Worm (Caenorhabditis elegans) whole organism, L1 larva: ENCODE measurements around the gene B0034.1.

ENCODE experiments used
- ama-1 ChIP-seq: fragments of 150-350 bp; optimal IDR thresholded peaks from 2 replicates; lab custom pipeline; 2014
- dsc-1 ChIP-seq: sonication (generic microtip); optimal IDR thresholded peaks from 2 replicates; lab custom pipeline; 2016; ENCODE audit warnings: mild to moderate bottlenecking, missing genetic modification characterization, missing compliant biosample characterization
- egl-27 ChIP-seq, 2 experiments: fragments of 150-350 bp in 1 of 2; sonication (generic microtip); optimal IDR thresholded peaks; 3 replicates each; lab custom pipeline; 2017 to 2018; ENCODE audit warnings: missing biosample characterization in 2 of 2, missing genetic modification characterization in 2 of 2, missing genetic modification reagents in 2 of 2
- isw-1 ChIP-seq: fragments of 200-800 bp; sonication (Bioruptor generic); IDR thresholded peaks from 2 replicates; pipeline ENCODE4 v1.3.6; 2022; ENCODE audit warnings: missing genetic modification characterization, missing compliant biosample characterization
- mep-1 ChIP-seq: fragments of 150-350 bp; optimal IDR thresholded peaks from 2 replicates; lab custom pipeline; 2014; ENCODE audit warnings: missing biosample characterization, missing genetic modification characterization
- nhr-12 ChIP-seq: sonication (generic microtip); optimal IDR thresholded peaks from 2 replicates; lab custom pipeline; 2017; ENCODE audit warnings: missing biosample characterization, missing genetic modification characterization
- nhr-77 ChIP-seq: fragments of 150-350 bp; optimal IDR thresholded peaks from 2 replicates; lab custom pipeline; 2014; ENCODE audit warnings: missing biosample characterization, missing genetic modification characterization
- pax-3 ChIP-seq: fragments of 200-800 bp; sonication (Bioruptor generic); optimal IDR thresholded peaks from 2 replicates; lab custom pipeline; 2018; ENCODE audit warnings: mild to moderate bottlenecking, missing genetic modification characterization, moderate library complexity, missing compliant biosample characterization
- skn-1 ChIP-seq: fragments of 150-350 bp; optimal IDR thresholded peaks from 2 replicates; lab custom pipeline; 2014; ENCODE audit warnings: missing biosample characterization, missing genetic modification characterization
- snpc-4 ChIP-seq: fragments of 150-350 bp; optimal IDR thresholded peaks from 2 replicates; lab custom pipeline; 2014; ENCODE audit warnings: missing biosample characterization, missing genetic modification characterization
- tbx-2 ChIP-seq: sonication (generic microtip); optimal IDR thresholded peaks from 2 replicates; lab custom pipeline; 2016; ENCODE audit warnings: missing genetic modification characterization, missing compliant biosample characterization
- unc-62 ChIP-seq: fragments of 150-350 bp; optimal IDR thresholded peaks from 2 replicates; lab custom pipeline; 2014; ENCODE audit warnings: missing biosample characterization, missing genetic modification reagents, missing genetic modification characterization
- zag-1 ChIP-seq: fragments of 150-350 bp; optimal IDR thresholded peaks from 2 replicates; lab custom pipeline; 2014; ENCODE audit warnings: missing biosample characterization, missing genetic modification characterization

- no peak for TF ChIP-seq nhr-77
- no peak for TF ChIP-seq zag-1 (tag; lab: Kevin White, UChicago)
- TF ChIP-seq unc-62 (GFP tag; lab: Kevin White, UChicago) = no peak
- no peak for TF ChIP-seq isw-1 (GFP tag; lab: Robert Waterston, UW)
- no peak for TF ChIP-seq ama-1
- TF ChIP-seq pax-3 (tag; lab: Kevin White, UChicago) = no peak
- no peak for TF ChIP-seq skn-1 (tag; lab: Kevin White, UChicago)
- no peak for TF ChIP-seq nhr-12
- TF ChIP-seq mep-1 = no peak
- TF ChIP-seq snpc-4 = no peak
- TF ChIP-seq dsc-1 = no peak
- no peak for TF ChIP-seq tbx-2
- TF ChIP-seq egl-27 (tag; optimal IDR thresholded peaks at IDR 0.05; lab: Kevin White, UChicago) = no peak
These were observed 35.0 kb upstream of the B0034.1 start for ce11 chrII:5933133-5933532.
